Worm (Caenorhabditis elegans) whole organism, L1 larva: ENCODE measurements around the gene sma-6.
A peak's percentile ranks its signal among the peaks of the same experiment; 100 is the strongest.

Source experiments
- ceh-82 ChIP-seq, 3 experiments: fragments of 150-350 bp in 1 of 3; sonication (generic microtip) in 2 of 3; optimal IDR thresholded peaks; 2 replicates each; lab custom pipeline; 2014 to 2017; ENCODE audit warnings: missing biosample characterization in 3 of 3, missing genetic modification characterization in 3 of 3
- grh-1 ChIP-seq: fragments of 200-800 bp; sonication (Bioruptor generic); IDR thresholded peaks from 2 replicates; pipeline ENCODE4 v1.3.6; 2022; ENCODE audit warnings: missing genetic modification reagents, missing genetic modification characterization, missing compliant biosample characterization
- lir-3 ChIP-seq: sonication (generic microtip); optimal IDR thresholded peaks from 2 replicates; lab custom pipeline; 2016; ENCODE audit warnings: mild to moderate bottlenecking, missing genetic modification characterization, moderate library complexity, missing compliant biosample characterization; ENCODE audit not compliant: poor library complexity
- nhr-11 ChIP-seq: fragments of 150-350 bp; optimal IDR thresholded peaks from 2 replicates; lab custom pipeline; 2014; ENCODE audit warnings: missing biosample characterization, missing genetic modification characterization
- nhr-12 ChIP-seq: sonication (generic microtip); optimal IDR thresholded peaks from 2 replicates; lab custom pipeline; 2017; ENCODE audit warnings: missing biosample characterization, missing genetic modification characterization
- nhr-76 ChIP-seq: sonication (generic microtip); optimal IDR thresholded peaks from 2 replicates; lab custom pipeline; 2017; ENCODE audit warnings: missing biosample characterization, missing genetic modification characterization
- nhr-85 ChIP-seq: sonication (generic microtip); peaks from one replicate; lab custom pipeline; 2016; ENCODE audit warnings: missing genetic modification characterization, inconsistent platforms, missing compliant biosample characterization
- pqm-1 ChIP-seq: sonication (generic microtip); optimal IDR thresholded peaks from 3 replicates; lab custom pipeline; 2017; ENCODE audit warnings: missing biosample characterization, missing genetic modification characterization
- skn-1 ChIP-seq: fragments of 150-350 bp; optimal IDR thresholded peaks from 2 replicates; lab custom pipeline; 2014; ENCODE audit warnings: missing biosample characterization, missing genetic modification characterization
- tlp-1 ChIP-seq: fragments of 150-350 bp; optimal IDR thresholded peaks from 2 replicates; lab custom pipeline; 2014; ENCODE audit warnings: missing biosample characterization, missing genetic modification characterization
- vab-15 ChIP-seq: sonication (generic microtip); optimal IDR thresholded peaks from 2 replicates; lab custom pipeline; 2017; ENCODE audit warnings: missing genotype, mild to moderate bottlenecking, missing genetic modification characterization, missing compliant biosample characterization
- zag-1 ChIP-seq: fragments of 150-350 bp; optimal IDR thresholded peaks from 2 replicates; lab custom pipeline; 2014; ENCODE audit warnings: missing biosample characterization, missing genetic modification characterization

DNA sequence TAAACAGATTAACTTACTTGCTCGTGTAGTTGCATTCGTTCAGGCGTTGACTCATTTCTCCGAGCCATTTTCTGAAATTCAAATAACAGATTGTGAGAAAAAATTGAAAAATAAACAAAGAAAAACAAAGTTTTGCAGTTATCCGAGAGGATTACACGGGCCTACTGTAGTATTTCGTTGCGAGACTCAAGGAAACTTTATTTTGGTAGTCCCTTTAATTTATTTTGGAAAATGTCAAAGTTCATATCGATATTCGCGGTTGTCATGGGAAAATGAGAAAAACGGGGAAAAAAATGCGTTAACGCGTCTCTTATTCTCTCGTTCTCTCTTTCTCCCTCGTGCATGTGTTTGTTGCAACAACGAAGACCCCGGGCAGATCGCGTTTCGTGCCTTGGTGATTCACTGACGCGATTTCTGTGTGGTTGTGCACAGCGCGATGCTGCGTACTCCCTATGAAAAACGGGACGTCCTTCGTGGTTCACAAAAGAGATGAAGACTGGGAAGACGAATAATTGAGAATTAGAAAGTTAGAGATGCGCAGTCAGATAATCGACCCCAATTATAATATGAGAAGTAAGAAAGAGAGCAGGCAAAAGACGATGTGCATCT, 7.0 kb downstream of the sma-6 start, which contains the start of gene set-4:
- TF ChIP-seq tlp-1 (tag; lab: Kevin White, UChicago) (no peak), pqm-1 (tag; lab: Kevin White, UChicago) (no peak), nhr-11 (tag; lab: Kevin White, UChicago) (peak; percentile 71), lir-3 (tag; lab: Kevin White, UChicago) (peak; percentile 71), grh-1 (GFP tag; lab: Robert Waterston, UW) (peak; percentile 84), zag-1 (no peak), nhr-85 (tag; lab: Kevin White, UChicago) (peak; percentile 97), ceh-82 (tag; optimal IDR thresholded peaks at IDR 0.05; lab: Kevin White, UChicago) (peak; percentile 85 to 96 (median 92)), nhr-12 (tag; lab: Kevin White, UChicago) (no peak), vab-15 (tag; lab: Kevin White, UChicago) (no peak), nhr-76 (tag; lab: Kevin White, UChicago) (no peak), skn-1 (tag; lab: Kevin White, UChicago) (peak; percentile 85)
